Worm (Caenorhabditis elegans): ENCODE data around the gene gplb-1.
A peak's percentile ranks its signal among the peaks of the same experiment; 100 is the strongest.

Gene gplb-1

ce11 chrV:8495106-8495505 is 24.1 kb upstream of the gplb-1 start (continued):
- TF ChIP-seq zfp-2 (tag; optimal IDR thresholded peaks at IDR 0.05) (no peak), snpc-4 (tag; optimal IDR thresholded peaks at IDR 0.05) (no peak), Y48G9A.11 (GFP tag; IDR thresholded peaks at IDR 0.05) (no peak), mdt-29 (GFP tag; IDR thresholded peaks at IDR 0.05) (peak; percentile 20; the same call in 1 of the 2 replicates), D1046.2 (GFP tag; IDR thresholded peaks at IDR 0.05) (0 out of 2 replicates have a peak, but pooled peaks have one; percentile 55), nhr-28 (tag; optimal IDR thresholded peaks at IDR 0.05) (no peak), ceh-82 (tag; optimal IDR thresholded peaks at IDR 0.05) (no peak), fkh-10 (GFP tag; optimal IDR thresholded peaks at IDR 0.05) (no peak), ctbp-1 (GFP tag; IDR thresholded peaks at IDR 0.05) (no peak), dmd-8 (GFP tag; IDR thresholded peaks at IDR 0.05) (0 out of 2 replicates have a peak, but pooled peaks have one; percentile 58), F26F4.8 (GFP tag; conservative IDR thresholded peaks at IDR 0.05) (peak; percentile 72; the same call in 1 of the 2 replicates), zag-1 (tag; optimal IDR thresholded peaks at IDR 0.05) (no peak), unc-62 (GFP tag; optimal IDR thresholded peaks at IDR 0.05 in 1 of 2) (no peak), unc-62 (tag; optimal IDR thresholded peaks at IDR 0.05) (no peak), nhr-42 (GFP tag; IDR thresholded peaks at IDR 0.05) (no peak), attf-4 (tag; optimal IDR thresholded peaks at IDR 0.05) (no peak), mxl-2 (GFP tag; conservative IDR thresholded peaks at IDR 0.05) (no peak), egl-27 (tag; optimal IDR thresholded peaks at IDR 0.05) (no peak), nhr-41 (GFP tag; IDR thresholded peaks at IDR 0.05) (0 out of 2 replicates have a peak, but pooled peaks have one; percentile 45), sdz-12 (GFP tag; optimal IDR thresholded peaks at IDR 0.05) (no peak), ztf-7 (tag; optimal IDR thresholded peaks at IDR 0.05) (no peak), daf-19 (GFP tag; conservative IDR thresholded peaks at IDR 0.05) (0 out of 2 replicates have a peak, but pooled peaks have one; percentile 57), lin-29 (GFP tag; IDR thresholded peaks at IDR 0.05) (no peak), zip-11 (GFP tag; IDR thresholded peaks at IDR 0.05) (no peak), T26A8.4 (GFP tag; IDR thresholded peaks at IDR 0.05) (no peak), jun-1 (tag; optimal IDR thresholded peaks at IDR 0.05) (no peak), gei-8 (GFP tag; optimal IDR thresholded peaks at IDR 0.05) (no peak), snpc-1.2 (GFP tag; IDR thresholded peaks at IDR 0.05) (peak; percentile 35; the same call in 1 of the 2 replicates), mep-1 (tag; optimal IDR thresholded peaks at IDR 0.05) (no peak), ceh-28 (tag; optimal IDR thresholded peaks at IDR 0.05) (no peak), arid-1 (GFP tag; conservative IDR thresholded peaks at IDR 0.05) (0 out of 2 replicates have a peak, but pooled peaks have one; percentile 28), dpl-1 (GFP tag; optimal IDR thresholded peaks at IDR 0.05) (no peak), vab-7 (GFP tag; IDR thresholded peaks at IDR 0.05) (peak; percentile 64), lin-38 (GFP tag; IDR thresholded peaks at IDR 0.05) (peak; percentile 48), daf-16 (GFP tag; optimal IDR thresholded peaks at IDR 0.05) (no peak), daf-16 (tag; optimal IDR thresholded peaks at IDR 0.05) (no peak), tra-1 (GFP tag; IDR thresholded peaks at IDR 0.05) (no peak), egl-43 (GFP tag; IDR thresholded peaks at IDR 0.05) (peak; percentile 63; the same call in 1 of the 2 replicates), mes-2 (tag; optimal IDR thresholded peaks at IDR 0.05; ENCODE audit: poor library complexity, severe bottlenecking) (no peak), R02D3.7 (tag; optimal IDR thresholded peaks at IDR 0.05) (no peak), F10B5.3 (tag; optimal IDR thresholded peaks at IDR 0.05) (no peak), hmg-1.1 (GFP tag; IDR thresholded peaks at IDR 0.05) (no peak), daf-8 (GFP tag; IDR thresholded peaks at IDR 0.05) (no peak), nhr-25 (tag; optimal IDR thresholded peaks at IDR 0.05; ENCODE audit: borderline replicate concordance, insufficient read depth) (no peak), madf-9 (GFP tag; conservative IDR thresholded peaks at IDR 0.05) (no peak), ceh-62 (tag; optimal IDR thresholded peaks at IDR 0.05) (no peak), fos-1 (tag; optimal IDR thresholded peaks at IDR 0.05) (no peak), set-16 (GFP tag; IDR thresholded peaks at IDR 0.05) (no peak)

Data from whole organism, L4 larva.